Worm (Caenorhabditis elegans): Measurements from ENCODE around the gene plpp-1.1.
A peak's percentile ranks its signal among the peaks of the same experiment; 100 is the strongest.

Gene plpp-1.1

ce11 chrII:3931825-3932224 is 4.0 kb upstream of the plpp-1.1 start:
- TF ChIP-seq W03F9.2 (tag; optimal IDR thresholded peaks at IDR 0.05) = no peak
- no peak for TF ChIP-seq dao-5 (tag; optimal IDR thresholded peaks at IDR 0.05)
- no peak for TF ChIP-seq him-1 (tag; optimal IDR thresholded peaks at IDR 0.05)

- TF ChIP-seq dao-5 (tag; optimal IDR thresholded peaks at IDR 0.05) = no peak
- TF ChIP-seq him-1 (tag; optimal IDR thresholded peaks at IDR 0.05) = no peak
- TF ChIP-seq W03F9.2 (tag; optimal IDR thresholded peaks at IDR 0.05) = no peak
Measured at ce11 chrII:3931230-3931629, 3.4 kb upstream of the plpp-1.1 start.

- TF ChIP-seq him-1 (tag; optimal IDR thresholded peaks at IDR 0.05) (no peak), dao-5 (tag; optimal IDR thresholded peaks at IDR 0.05) (no peak), W03F9.2 (tag; optimal IDR thresholded peaks at IDR 0.05) (peak; percentile 72)
Measured at ce11 chrII:3930478-3931182, 2.8 kb upstream of the plpp-1.1 start.

ce11 chrII:3929446-3929845 is 1.7 kb upstream of the plpp-1.1 start:
- no peak for TF ChIP-seq him-1 (tag; optimal IDR thresholded peaks at IDR 0.05)
- no peak for TF ChIP-seq W03F9.2 (tag; optimal IDR thresholded peaks at IDR 0.05)
- no peak for TF ChIP-seq dao-5 (tag; optimal IDR thresholded peaks at IDR 0.05)

- no peak for TF ChIP-seq him-1 (tag; optimal IDR thresholded peaks at IDR 0.05)
- TF ChIP-seq dao-5 (tag; optimal IDR thresholded peaks at IDR 0.05) = no peak
Measured at ce11 chrII:3922696-3923095, 5.1 kb downstream of the plpp-1.1 start.

ce11 chrII:3920611-3921010 is 7.2 kb downstream of the plpp-1.1 start:
- TF ChIP-seq W03F9.2 (tag; optimal IDR thresholded peaks at IDR 0.05) = no peak
- TF ChIP-seq him-1 (tag; optimal IDR thresholded peaks at IDR 0.05) = no peak
- TF ChIP-seq dao-5 (tag; optimal IDR thresholded peaks at IDR 0.05) = no peak

ce11 chrII:3917985-3918633 is 9.7 kb downstream of the plpp-1.1 start:
- no peak for TF ChIP-seq W03F9.2 (tag; optimal IDR thresholded peaks at IDR 0.05)
- no peak for TF ChIP-seq dao-5 (tag; optimal IDR thresholded peaks at IDR 0.05)
- no peak for TF ChIP-seq him-1 (tag; optimal IDR thresholded peaks at IDR 0.05)

ce11 chrII:3913673-3914072 is 14.1 kb downstream of the plpp-1.1 start:
- TF ChIP-seq him-1 (tag; optimal IDR thresholded peaks at IDR 0.05) (no peak), W03F9.2 (tag; optimal IDR thresholded peaks at IDR 0.05) (no peak), dao-5 (tag; optimal IDR thresholded peaks at IDR 0.05) (no peak)

ce11 chrII:3911716-3912115 is 16.1 kb downstream of the plpp-1.1 start, which contains the start of gene F53C3.1:
TSS of gene F53C3.1 (plus strand) at chrII:3912016.
- TF ChIP-seq him-1 (tag; optimal IDR thresholded peaks at IDR 0.05) (no peak), dao-5 (tag; optimal IDR thresholded peaks at IDR 0.05) (no peak), W03F9.2 (tag; optimal IDR thresholded peaks at IDR 0.05) (no peak)

- TF ChIP-seq W03F9.2 (tag; optimal IDR thresholded peaks at IDR 0.05) (no peak), dao-5 (tag; optimal IDR thresholded peaks at IDR 0.05) (no peak), him-1 (tag; optimal IDR thresholded peaks at IDR 0.05) (no peak)
Measured at ce11 chrII:3911284-3911683, 16.5 kb downstream of the plpp-1.1 start.

- no peak for TF ChIP-seq him-1 (tag; optimal IDR thresholded peaks at IDR 0.05)
- no peak for TF ChIP-seq dao-5 (tag; optimal IDR thresholded peaks at IDR 0.05)
- TF ChIP-seq W03F9.2 (tag; optimal IDR thresholded peaks at IDR 0.05) = no peak
Measured at ce11 chrII:3910737-3911136, 17.1 kb downstream of the plpp-1.1 start, which contains the start of gene bcmo-2. TSS of gene bcmo-2 (minus strand) at chrII:3910837.

ce11 chrII:3909301-3909700 is 18.5 kb downstream of the plpp-1.1 start:
- TF ChIP-seq W03F9.2 (tag; optimal IDR thresholded peaks at IDR 0.05) (no peak), dao-5 (tag; optimal IDR thresholded peaks at IDR 0.05) (no peak), him-1 (tag; optimal IDR thresholded peaks at IDR 0.05) (no peak)

ce11 chrII:3908135-3908534 is 19.7 kb downstream of the plpp-1.1 start:
- TF ChIP-seq W03F9.2 (tag; optimal IDR thresholded peaks at IDR 0.05) (no peak), dao-5 (tag; optimal IDR thresholded peaks at IDR 0.05) (no peak), him-1 (tag; optimal IDR thresholded peaks at IDR 0.05) (no peak)

- TF ChIP-seq W03F9.2 (tag; optimal IDR thresholded peaks at IDR 0.05) (no peak), him-1 (tag; optimal IDR thresholded peaks at IDR 0.05) (no peak), dao-5 (tag; optimal IDR thresholded peaks at IDR 0.05) (no peak)
Measured at ce11 chrII:3906615-3907190, 21.1 kb downstream of the plpp-1.1 start, which contains the start of the genes F53C3.11 and fbxb-103. TSS of gene F53C3.11 (minus strand) at chrII:3906715. TSS of gene fbxb-103 (plus strand) at chrII:3907140.

Data from whole organism, L4/young adult.